Worm (Caenorhabditis elegans) whole organism, midembryonic: Measurements from ENCODE around the gene cdh-8.

Experiments
- T22C8.4 ChIP-seq: fragments of 200-800 bp; sonication (Bioruptor generic); IDR thresholded peaks from 2 replicates; pipeline ENCODE4 v1.3.6; 2022; ENCODE audit warnings: missing genetic modification characterization, missing compliant biosample characterization
- cog-1 ChIP-seq: sonication (generic microtip); optimal IDR thresholded peaks from 2 replicates; lab custom pipeline; 2016; ENCODE audit warnings: missing genetic modification characterization, missing compliant biosample characterization
- tab-1 ChIP-seq: fragments of 200-800 bp; sonication (Bioruptor generic); IDR thresholded peaks from 2 replicates; pipeline ENCODE4 v1.3.6; 2022; ENCODE audit warnings: missing genetic modification characterization, missing compliant biosample characterization
- ztf-23 ChIP-seq: fragments of 200-800 bp; sonication (Bioruptor generic); IDR thresholded peaks from 2 replicates; pipeline ENCODE4 v1.3.6; 2022; ENCODE audit warnings: missing genetic modification reagents, missing genetic modification characterization, missing compliant biosample characterization

DNA sequence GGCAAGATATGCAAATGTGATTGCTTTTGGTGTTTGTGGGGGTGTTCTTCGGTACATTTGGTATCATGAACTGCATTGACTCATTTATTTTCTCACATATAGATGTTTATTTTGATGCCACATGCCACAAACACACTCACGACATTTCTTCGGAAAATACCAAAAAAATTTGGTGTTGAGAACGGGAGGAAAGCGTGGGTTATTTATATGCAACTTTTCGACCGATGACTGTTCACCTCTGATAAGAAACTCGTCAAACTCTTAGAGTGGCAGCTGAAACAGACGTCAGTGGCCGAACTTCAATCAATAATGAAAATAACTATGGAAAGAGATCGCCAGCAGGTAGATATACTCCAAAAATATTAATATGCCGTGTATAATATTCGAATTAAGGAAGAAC is 38.8 kb downstream of the cdh-8 start:
- TF ChIP-seq tab-1 (GFP tag; lab: Robert Waterston, UW): no peak
- TF ChIP-seq cog-1 (tag; lab: Kevin White, UChicago): no peak
- TF ChIP-seq ztf-23: no peak
- TF ChIP-seq T22C8.4: no peak
